Fruit fly (Drosophila melanogaster) whole organism, embryonic: Measurements from ENCODE around the gene Psf2.

Experiments used
- Ada2b ChIP-seq: fragments of 200-800 bp; sonication (Bioruptor generic); IDR thresholded peaks from 2 replicates; pipeline ENCODE4 v1.3.6; 2022; ENCODE audit warnings: missing biosample characterization, missing genetic modification characterization
- Aef1 ChIP-seq: fragments of 200-800 bp; sonication (Bioruptor generic); IDR thresholded peaks from 3 replicates; pipeline ENCODE4 v1.3.6; 2022; ENCODE audit warnings: missing biosample characterization, missing genetic modification characterization
- BtbVII ChIP-seq: fragments of 200-800 bp; sonication (Bioruptor generic); optimal IDR thresholded peaks from 3 replicates; lab custom pipeline; 2017; ENCODE audit warnings: missing biosample characterization, mild to moderate bottlenecking, missing genetic modification characterization
- CG10267 ChIP-seq: fragments of 200-800 bp; sonication (Bioruptor generic); optimal IDR thresholded peaks from 2 replicates; lab custom pipeline; 2018; ENCODE audit warnings: missing biosample characterization, mild to moderate bottlenecking, missing genetic modification characterization, moderate library complexity
- CG10462 ChIP-seq: fragments of 200-800 bp; sonication (Bioruptor generic); optimal IDR thresholded peaks from 2 replicates; lab custom pipeline; 2016; ENCODE audit warnings: missing biosample characterization, missing genetic modification characterization
- CG12104 ChIP-seq: fragments of 200-800 bp; sonication (Bioruptor generic); optimal IDR thresholded peaks from 3 replicates; lab custom pipeline; 2016; ENCODE audit warnings: missing biosample characterization, missing genetic modification characterization
- CG12219 ChIP-seq: fragments of 200-800 bp; sonication (Bioruptor generic); optimal IDR thresholded peaks from 3 replicates; lab custom pipeline; 2018; ENCODE audit warnings: missing biosample characterization, mild to moderate bottlenecking, missing genetic modification characterization
- CG14860 ChIP-seq: fragments of 200-800 bp; sonication (Bioruptor generic); IDR thresholded peaks from 3 replicates; pipeline ENCODE4 v1.3.6; 2022; ENCODE audit warnings: missing biosample characterization, missing genetic modification characterization; ENCODE audit not compliant: partially characterized antibody
- CG15479 ChIP-seq: fragments of 200-800 bp; sonication (Bioruptor generic); optimal IDR thresholded peaks from 3 replicates; lab custom pipeline; 2019; ENCODE audit warnings: missing biosample characterization, mild to moderate bottlenecking, missing genetic modification characterization, moderate library complexity
- CG17385 ChIP-seq: fragments of 200-800 bp; sonication (Bioruptor generic); optimal IDR thresholded peaks from 3 replicates; lab custom pipeline; 2018; ENCODE audit warnings: missing biosample characterization, mild to moderate bottlenecking, missing genetic modification characterization
- CG17912 ChIP-seq: fragments of 200-800 bp; sonication (Bioruptor generic); optimal IDR thresholded peaks from 2 replicates; lab custom pipeline; 2018; ENCODE audit warnings: missing biosample characterization, mild to moderate bottlenecking, missing genetic modification characterization
- CG18262 ChIP-seq: fragments of 200-800 bp; optimal IDR thresholded peaks from 3 replicates; lab custom pipeline; 2019; ENCODE audit warnings: missing biosample characterization, mild to moderate bottlenecking, missing genetic modification characterization, moderate library complexity
- CG2199 ChIP-seq: fragments of 200-800 bp; sonication (Bioruptor generic); IDR thresholded peaks from 3 replicates; pipeline ENCODE4 v1.3.6; 2022; ENCODE audit warnings: missing biosample characterization, missing genetic modification characterization
- CG2875 ChIP-seq: fragments of 200-800 bp; sonication (Bioruptor generic); optimal IDR thresholded peaks from 2 replicates; lab custom pipeline; 2017; ENCODE audit warnings: missing biosample characterization, mild to moderate bottlenecking, missing genetic modification characterization, missing genetic modification reagents
- CG30020 ChIP-seq: fragments of 200-800 bp; optimal IDR thresholded peaks from 2 replicates; lab custom pipeline; 2019; ENCODE audit warnings: missing biosample characterization, mild to moderate bottlenecking, missing genetic modification characterization, moderate library complexity
- CG31365 ChIP-seq: fragments of 200-800 bp; sonication (Bioruptor generic); optimal IDR thresholded peaks from 2 replicates; lab custom pipeline; 2018; ENCODE audit warnings: missing biosample characterization, mild to moderate bottlenecking, missing genetic modification characterization
- CG32772 ChIP-seq: fragments of 200-800 bp; sonication (Bioruptor generic); IDR thresholded peaks from 2 replicates; pipeline ENCODE4 v1.3.6; 2022; ENCODE audit warnings: missing biosample characterization, missing genetic modification characterization
- CG3281 ChIP-seq: fragments of 200-800 bp; sonication (Bioruptor generic); optimal IDR thresholded peaks from 3 replicates; lab custom pipeline; 2017; ENCODE audit warnings: missing biosample characterization, mild to moderate bottlenecking, missing genetic modification characterization
- CG43689 ChIP-seq: fragments of 200-800 bp; sonication (Bioruptor generic); IDR thresholded peaks from 2 replicates; pipeline ENCODE4 v1.3.6; 2022; ENCODE audit warnings: missing biosample characterization, missing genetic modification characterization
- CG4617 ChIP-seq: fragments of 200-800 bp; sonication (Bioruptor generic); optimal IDR thresholded peaks from 3 replicates; lab custom pipeline; 2016; ENCODE audit warnings: missing biosample characterization, missing genetic modification characterization, borderline replicate concordance
- CG7372 ChIP-seq: fragments of 200-800 bp; sonication (Bioruptor generic); IDR thresholded peaks from 2 replicates; pipeline ENCODE4 v1.3.6; 2022; ENCODE audit warnings: missing biosample characterization, missing genetic modification characterization
- CG7963 ChIP-seq: fragments of 200-800 bp; sonication (Bioruptor generic); IDR thresholded peaks from 3 replicates; pipeline ENCODE4 v1.3.6; 2022; ENCODE audit warnings: missing biosample characterization, missing genetic modification characterization; ENCODE audit not compliant: partially characterized antibody
- CG8924 ChIP-seq: fragments of 200-800 bp; optimal IDR thresholded peaks from 3 replicates; lab custom pipeline; 2019; ENCODE audit warnings: missing biosample characterization, mild to moderate bottlenecking, missing genetic modification characterization, moderate library complexity
- CG9817 ChIP-seq: fragments of 200-800 bp; sonication (Bioruptor generic); optimal IDR thresholded peaks from 2 replicates; lab custom pipeline; 2018; ENCODE audit warnings: missing biosample characterization, mild to moderate bottlenecking, missing genetic modification characterization, moderate library complexity
- CTCF ChIP-seq: fragments of 200-800 bp; sonication (Bioruptor generic); optimal IDR thresholded peaks from 2 replicates; lab custom pipeline; 2017; ENCODE audit warnings: missing biosample characterization, mild to moderate bottlenecking, missing genetic modification characterization, moderate library complexity
- Dbx ChIP-seq: fragments of 200-800 bp; sonication (Bioruptor generic); IDR thresholded peaks from 3 replicates; pipeline ENCODE4 v1.3.6; 2022; ENCODE audit warnings: missing biosample characterization, missing genetic modification characterization
- ERR ChIP-seq: fragments of 200-800 bp; sonication (Bioruptor generic); optimal IDR thresholded peaks from 2 replicates; lab custom pipeline; 2016; ENCODE audit warnings: missing biosample characterization, missing genetic modification characterization
- H2.0 ChIP-seq: fragments of 200-800 bp; sonication (Bioruptor generic); IDR thresholded peaks from 2 replicates; pipeline ENCODE4 v1.3.6; 2022; ENCODE audit warnings: missing biosample characterization, missing genetic modification characterization
- Lhr ChIP-seq: fragments of 200-800 bp; sonication (Bioruptor generic); optimal IDR thresholded peaks from 3 replicates; lab custom pipeline; 2017; ENCODE audit warnings: mild to moderate bottlenecking, missing biosample characterization, missing genetic modification reagents, missing genetic modification characterization
- Mad ChIP-seq: fragments of 200-800 bp; sonication (Bioruptor generic); optimal IDR thresholded peaks from 2 replicates; lab custom pipeline; 2016; ENCODE audit warnings: missing biosample characterization, missing genetic modification characterization
- Max ChIP-seq: fragments of 200-800 bp; sonication (Bioruptor generic); optimal IDR thresholded peaks from 2 replicates; lab custom pipeline; 2016; ENCODE audit warnings: missing biosample characterization, mild to moderate bottlenecking, missing genetic modification characterization
- NC2β ChIP-seq: fragments of 200-800 bp; sonication (Bioruptor generic); optimal IDR thresholded peaks from 2 replicates; lab custom pipeline; 2016; ENCODE audit warnings: missing biosample characterization, missing genetic modification characterization
- Oli ChIP-seq: fragments of 200-800 bp; sonication (Bioruptor generic); optimal IDR thresholded peaks from 2 replicates; lab custom pipeline; 2018; ENCODE audit warnings: missing biosample characterization, mild to moderate bottlenecking, missing genetic modification characterization, moderate library complexity
- Sin3A ChIP-seq: fragments of >200 bp; optimal IDR thresholded peaks from 2 replicates; lab custom pipeline; 2018
- Spps ChIP-seq: fragments of 200-800 bp; sonication (Bioruptor generic); optimal IDR thresholded peaks from 2 replicates; lab custom pipeline; 2018; ENCODE audit warnings: missing biosample characterization, mild to moderate bottlenecking, missing genetic modification characterization
- Tbp ChIP-seq: fragments of >200 bp; optimal IDR thresholded peaks from 2 replicates; lab custom pipeline; 2018; ENCODE audit warnings: missing biosample characterization, missing genetic modification characterization
- Xrp1 ChIP-seq: fragments of 200-800 bp; sonication (Bioruptor generic); IDR thresholded peaks from 2 replicates; pipeline ENCODE4 v1.3.6; 2022; ENCODE audit warnings: missing biosample characterization, missing genetic modification characterization
- ab ChIP-seq: fragments of 200-800 bp; sonication (Bioruptor generic); optimal IDR thresholded peaks from 2 replicates; lab custom pipeline; 2016; ENCODE audit warnings: missing biosample characterization, missing genetic modification characterization
- ac ChIP-seq: fragments of 200-800 bp; sonication (Bioruptor generic); optimal IDR thresholded peaks from 3 replicates; lab custom pipeline; 2017; ENCODE audit warnings: missing biosample characterization, mild to moderate bottlenecking, missing genetic modification characterization
- crol ChIP-seq: fragments of 200-800 bp; sonication (Bioruptor generic); IDR thresholded peaks from 2 replicates; pipeline ENCODE4 v1.3.6; 2022; ENCODE audit warnings: missing biosample characterization, missing genetic modification characterization
- eve ChIP-seq, 2 experiments: fragments of >200 bp; optimal IDR thresholded peaks; 2 replicates each; lab custom pipeline; 2017; ENCODE audit warnings: missing biosample characterization in 2 of 2, missing genetic modification characterization in 2 of 2
- gsb ChIP-seq: fragments of 200-800 bp; sonication (Bioruptor generic); IDR thresholded peaks from 2 replicates; pipeline ENCODE4 v1.3.6; 2022; ENCODE audit warnings: missing biosample characterization, missing genetic modification characterization
- gsb-n ChIP-seq: fragments of 200-800 bp; sonication (Bioruptor generic); optimal IDR thresholded peaks from 3 replicates; lab custom pipeline; 2018; ENCODE audit warnings: missing biosample characterization, mild to moderate bottlenecking, missing genetic modification characterization
- gt ChIP-seq: fragments of 200-800 bp; sonication (Bioruptor generic); IDR thresholded peaks from 2 replicates; pipeline ENCODE4 v1.3.6; 2022; ENCODE audit warnings: missing biosample characterization, missing genetic modification characterization
- lbe ChIP-seq: fragments of 200-800 bp; sonication (Bioruptor generic); optimal IDR thresholded peaks from 2 replicates; lab custom pipeline; 2016; ENCODE audit warnings: missing biosample characterization, mild to moderate bottlenecking, missing genetic modification characterization
- lola ChIP-seq, 3 experiments: fragments of >200 bp in 2 of 3; fragments of 200-800 bp in 1 of 3; sonication (Bioruptor generic) in 1 of 3; optimal IDR thresholded peaks; 2 replicates each; lab custom pipeline; 2017 to 2019; ENCODE audit warnings: missing biosample characterization in 3 of 3, missing genetic modification characterization in 3 of 3, mild to moderate bottlenecking in 1 of 3, moderate library complexity in 1 of 3
- rib ChIP-seq: fragments of 200-800 bp; sonication (Bioruptor generic); IDR thresholded peaks from 2 replicates; pipeline ENCODE4 v1.3.6; 2022; ENCODE audit warnings: missing biosample characterization, missing genetic modification characterization
- ro ChIP-seq: fragments of 200-800 bp; sonication (Bioruptor generic); IDR thresholded peaks from 2 replicates; pipeline ENCODE4 v1.3.6; 2022; ENCODE audit warnings: missing biosample characterization, missing genetic modification characterization
- scrt ChIP-seq: fragments of 200-800 bp; sonication (Bioruptor generic); optimal IDR thresholded peaks from 2 replicates; lab custom pipeline; 2018; ENCODE audit warnings: missing biosample characterization, mild to moderate bottlenecking, missing genetic modification characterization, moderate library complexity
- slp2 ChIP-seq: fragments of 200-800 bp; sonication (Bioruptor generic); optimal IDR thresholded peaks from 2 replicates; lab custom pipeline; 2016; ENCODE audit warnings: missing biosample characterization, missing genetic modification characterization
- tap ChIP-seq: fragments of 200-800 bp; optimal IDR thresholded peaks from 3 replicates; lab custom pipeline; 2019; ENCODE audit warnings: missing biosample characterization, mild to moderate bottlenecking, missing genetic modification characterization, moderate library complexity
- tx ChIP-seq: fragments of 200-800 bp; sonication (Bioruptor generic); optimal IDR thresholded peaks from 2 replicates; lab custom pipeline; 2016; ENCODE audit warnings: missing biosample characterization, missing genetic modification characterization
- unc-4 ChIP-seq: fragments of 200-800 bp; sonication (Bioruptor generic); IDR thresholded peaks from 2 replicates; pipeline ENCODE4 v1.3.6; 2022; ENCODE audit warnings: missing biosample characterization, missing genetic modification characterization; ENCODE audit not compliant: partially characterized antibody

The Psf2 gene

DNA sequence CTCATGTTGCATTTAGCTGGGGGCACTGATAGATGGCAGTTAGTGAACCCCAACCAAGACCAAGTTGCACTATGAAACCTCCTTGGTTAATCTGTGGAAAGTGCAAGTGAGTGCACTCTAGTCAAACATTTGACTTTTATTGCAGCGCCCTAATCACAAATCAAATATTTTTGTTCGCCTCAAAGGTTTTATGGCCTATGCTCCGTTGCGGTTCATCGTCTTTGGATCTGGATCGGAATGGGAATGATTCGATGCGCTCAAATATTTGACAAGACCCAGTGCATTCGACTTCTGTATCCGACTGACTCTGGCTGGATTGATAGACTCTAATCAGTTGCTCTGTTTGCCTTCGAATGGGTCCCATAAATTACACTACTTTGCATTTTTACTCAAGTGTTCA, 22.2 kb downstream of the Psf2 start (continued):
- TF ChIP-seq gt (no peak), Max (no peak), CTCF (GFP tag; lab: Kevin White, UChicago) (no peak), Spps (tag; lab: Kevin White, UChicago) (peak; percentile 20), rib (GFP tag; lab: Robert Waterston, UW) (no peak), CG12219 (GFP tag; lab: Kevin White, UChicago) (no peak), CG8924 (tag; lab: Kevin White, UChicago) (peak; percentile 7), CG7963 (no peak), Ada2b (GFP tag; lab: Robert Waterston, UW) (no peak), CG2875 (GFP tag; lab: Kevin White, UChicago) (peak; percentile 25), ac (peak; percentile 50), Xrp1 (GFP tag; lab: Robert Waterston, UW) (peak; percentile 43; the same call in 1 of the 2 replicates), unc-4 (GFP tag; lab: Robert Waterston, UW) (no peak), CG4617 (no peak), CG7372 (GFP tag; lab: Robert Waterston, UW) (no peak), CG32772 (no peak), CG17385 (GFP tag; lab: Kevin White, UChicago) (no peak), gsb (GFP tag; lab: Robert Waterston, UW) (no peak), CG15479 (peak; percentile 49), Dbx (no peak), CG3281 (no peak), slp2 (no peak), scrt (GFP tag; lab: Kevin White, UChicago) (no peak), tap (tag; lab: Kevin White, UChicago) (no peak), Lhr (GFP tag; lab: Kevin White, UChicago) (peak; percentile 1), crol (GFP tag; lab: Robert Waterston, UW) (no peak), Mad (GFP tag; lab: Kevin White, UChicago) (no peak), lola (GFP tag; optimal IDR thresholded peaks at IDR 0.05; lab: Kevin White, UChicago) (peak in 1 of 3 experiments; percentile 41), gsb-n (tag; lab: Kevin White, UChicago) (peak; percentile 73), CG10267 (tag; lab: Kevin White, UChicago) (no peak), CG14860 (no peak), CG2199 (GFP tag; lab: Robert Waterston, UW) (no peak), CG18262 (peak; percentile 30), Sin3A (no peak), ab (GFP tag; lab: Kevin White, UChicago) (no peak), Tbp (GFP tag; lab: Kevin White, UChicago) (no peak), CG43689 (no peak), H2.0 (GFP tag; lab: Robert Waterston, UW) (no peak), CG17912 (GFP tag; lab: Kevin White, UChicago) (no peak), CG31365 (no peak), CG12104 (no peak), CG10462 (GFP tag; lab: Kevin White, UChicago) (no peak), Oli (no peak), CG30020 (tag; lab: Kevin White, UChicago) (no peak), eve (GFP tag; optimal IDR thresholded peaks at IDR 0.05; lab: Kevin White, UChicago) (no peak), BtbVII (GFP tag; lab: Kevin White, UChicago) (no peak), ro (GFP tag; lab: Robert Waterston, UW) (no peak), ERR (GFP tag; lab: Kevin White, UChicago) (no peak), CG9817 (tag; lab: Kevin White, UChicago) (no peak), lbe (GFP tag; lab: Kevin White, UChicago) (no peak), NC2β (GFP tag; lab: Kevin White, UChicago) (no peak), Aef1 (GFP tag; lab: Robert Waterston, UW) (no peak), tx (GFP tag; lab: Kevin White, UChicago) (no peak)
